Fruit fly (Drosophila melanogaster) whole organism, embryonic: ENCODE data around the gene CG33934.

Experiments used
- CG10274 ChIP-seq: fragments of 200-800 bp; sonication (Bioruptor generic); optimal IDR thresholded peaks from 3 replicates; lab custom pipeline; 2017; ENCODE audit warnings: missing biosample characterization, mild to moderate bottlenecking, missing genetic modification characterization
- CG10543 ChIP-seq: fragments of 200-800 bp; sonication (Bioruptor generic); optimal IDR thresholded peaks from 3 replicates; lab custom pipeline; 2017; ENCODE audit warnings: missing biosample characterization, mild to moderate bottlenecking, missing genetic modification characterization, moderate library complexity
- CG11504 ChIP-seq: fragments of 200-800 bp; sonication (Bioruptor generic); optimal IDR thresholded peaks from 3 replicates; lab custom pipeline; 2019; ENCODE audit warnings: missing biosample characterization, mild to moderate bottlenecking, missing genetic modification characterization, moderate library complexity
- CG12071 ChIP-seq: fragments of 200-800 bp; sonication (Bioruptor generic); optimal IDR thresholded peaks from 3 replicates; lab custom pipeline; 2018; ENCODE audit warnings: missing biosample characterization, mild to moderate bottlenecking, missing genetic modification characterization
- CG12104 ChIP-seq: fragments of 200-800 bp; sonication (Bioruptor generic); optimal IDR thresholded peaks from 3 replicates; lab custom pipeline; 2016; ENCODE audit warnings: missing biosample characterization, missing genetic modification characterization
- CG13424 ChIP-seq: fragments of 200-800 bp; sonication (Bioruptor generic); optimal IDR thresholded peaks from 2 replicates; lab custom pipeline; 2019; ENCODE audit warnings: missing biosample characterization, mild to moderate bottlenecking, missing genetic modification characterization, moderate library complexity
- CG1602 ChIP-seq: fragments of 200-800 bp; sonication (Bioruptor generic); optimal IDR thresholded peaks from 3 replicates; lab custom pipeline; 2016; ENCODE audit warnings: missing biosample characterization, missing genetic modification characterization
- CG17359 ChIP-seq: fragments of 200-800 bp; sonication (Bioruptor generic); optimal IDR thresholded peaks from 3 replicates; lab custom pipeline; 2018; ENCODE audit warnings: missing biosample characterization, mild to moderate bottlenecking, missing genetic modification characterization, moderate library complexity
- CG18476 ChIP-seq: fragments of 200-800 bp; sonication (Bioruptor generic); optimal IDR thresholded peaks from 2 replicates; lab custom pipeline; 2016; ENCODE audit warnings: missing biosample characterization, mild to moderate bottlenecking, missing genetic modification characterization
- CG18764 ChIP-seq: fragments of 200-800 bp; sonication (Bioruptor generic); optimal IDR thresholded peaks from 3 replicates; lab custom pipeline; 2016; ENCODE audit warnings: missing biosample characterization, missing genetic modification characterization
- CG2199 ChIP-seq: fragments of 200-800 bp; sonication (Bioruptor generic); IDR thresholded peaks from 3 replicates; pipeline ENCODE4 v1.3.6; 2022; ENCODE audit warnings: missing biosample characterization, missing genetic modification characterization
- CG30431 ChIP-seq: fragments of 200-800 bp; sonication (Bioruptor generic); optimal IDR thresholded peaks from 2 replicates; lab custom pipeline; 2017; ENCODE audit warnings: missing biosample characterization, missing genetic modification characterization
- CG3065 ChIP-seq: fragments of 200-800 bp; sonication (Bioruptor generic); optimal IDR thresholded peaks from 2 replicates; lab custom pipeline; 2016; ENCODE audit warnings: missing biosample characterization, missing genetic modification characterization
- CG31365 ChIP-seq: fragments of 200-800 bp; sonication (Bioruptor generic); optimal IDR thresholded peaks from 2 replicates; lab custom pipeline; 2018; ENCODE audit warnings: missing biosample characterization, mild to moderate bottlenecking, missing genetic modification characterization
- CG3726 ChIP-seq: fragments of 200-800 bp; sonication (Bioruptor generic); IDR thresholded peaks from 3 replicates; pipeline ENCODE4, ENCODE4 v1.3.6; 2022; ENCODE audit warnings: missing biosample characterization, missing genetic modification characterization
- CG4282 ChIP-seq: fragments of 200-800 bp; sonication (Bioruptor generic); optimal IDR thresholded peaks from 2 replicates; lab custom pipeline; 2016; ENCODE audit warnings: missing biosample characterization, missing genetic modification characterization
- CG7745 ChIP-seq: fragments of 200-800 bp; sonication (Bioruptor generic); optimal IDR thresholded peaks from 2 replicates; lab custom pipeline; 2018; ENCODE audit warnings: missing biosample characterization, mild to moderate bottlenecking, missing genetic modification characterization, moderate library complexity
- CG8944 ChIP-seq: fragments of 200-800 bp; sonication (Bioruptor generic); optimal IDR thresholded peaks from 3 replicates; lab custom pipeline; 2016; ENCODE audit warnings: missing biosample characterization, missing genetic modification characterization
- D19A ChIP-seq: fragments of 200-800 bp; optimal IDR thresholded peaks from 3 replicates; lab custom pipeline; 2019; ENCODE audit warnings: missing biosample characterization, mild to moderate bottlenecking, missing genetic modification characterization, moderate library complexity
- Dfd ChIP-seq, 2 experiments: fragments of >200 bp; optimal IDR thresholded peaks; 2 replicates each; lab custom pipeline; 2017; ENCODE audit warnings: missing biosample characterization in 2 of 2, missing genetic modification characterization in 2 of 2
- Elba2 ChIP-seq: fragments of 200-800 bp; sonication (Bioruptor generic); optimal IDR thresholded peaks from 3 replicates; lab custom pipeline; 2016; ENCODE audit warnings: missing biosample characterization, missing genetic modification characterization
- Fer1 ChIP-seq: fragments of 200-800 bp; sonication (Bioruptor generic); optimal IDR thresholded peaks from 2 replicates; lab custom pipeline; 2017; ENCODE audit warnings: missing biosample characterization, mild to moderate bottlenecking, missing genetic modification characterization
- HHEX ChIP-seq: fragments of 200-800 bp; sonication (Bioruptor generic); optimal IDR thresholded peaks from 3 replicates; lab custom pipeline; 2017; ENCODE audit warnings: missing biosample characterization, mild to moderate bottlenecking, missing genetic modification characterization, missing genetic modification reagents
- Hand ChIP-seq: fragments of 200-800 bp; sonication (Bioruptor generic); optimal IDR thresholded peaks from 2 replicates; lab custom pipeline; 2017; ENCODE audit warnings: mild to moderate bottlenecking, missing biosample characterization, missing genetic modification reagents, missing genetic modification characterization
- Hmx ChIP-seq: fragments of 200-800 bp; sonication (Bioruptor generic); optimal IDR thresholded peaks from 2 replicates; lab custom pipeline; 2016; ENCODE audit warnings: missing biosample characterization, missing genetic modification characterization
- Med ChIP-seq: fragments of 200-800 bp; sonication (Bioruptor generic); peaks from one replicate; lab custom pipeline; 2016; ENCODE audit warnings: missing biosample characterization, missing genetic modification characterization, mild to moderate bottlenecking, inconsistent platforms, moderate library complexity
- Ptx1 ChIP-seq: fragments of 200-800 bp; sonication (Bioruptor generic); IDR thresholded peaks from 2 replicates; pipeline ENCODE4 v1.3.6; 2022; ENCODE audit warnings: missing biosample characterization, missing genetic modification characterization
- Trl ChIP-seq, 3 experiments: fragments of >200 bp in 2 of 3; fragments of 200-800 bp in 1 of 3; sonication (Bioruptor generic) in 1 of 3; optimal IDR thresholded peaks; 2 replicates in 1 of 3; 3 replicates in 2 of 3; lab custom pipeline; 2016 to 2017; ENCODE audit warnings: missing biosample characterization in 1 of 3, missing genetic modification characterization in 1 of 3
- al ChIP-seq: fragments of 200-800 bp; sonication (Bioruptor generic); IDR thresholded peaks from 2 replicates; pipeline ENCODE4 v1.3.6; 2022; ENCODE audit warnings: missing biosample characterization, missing genetic modification characterization
- aop ChIP-seq: fragments of 200-800 bp; sonication (Bioruptor generic); IDR thresholded peaks from 2 replicates; pipeline ENCODE4 v1.3.6; 2022; ENCODE audit warnings: missing biosample characterization, missing genetic modification characterization
- ato ChIP-seq: fragments of 200-800 bp; sonication (Bioruptor generic); IDR thresholded peaks from 2 replicates; pipeline ENCODE4 v1.3.6; 2022; ENCODE audit warnings: missing biosample characterization, missing genetic modification characterization; ENCODE audit not compliant: partially characterized antibody
- bcd ChIP-seq: fragments of 200-800 bp; sonication (Bioruptor generic); optimal IDR thresholded peaks from 2 replicates; lab custom pipeline; 2017; ENCODE audit warnings: missing biosample characterization, mild to moderate bottlenecking, missing genetic modification characterization
- bsh ChIP-seq, 2 experiments: fragments of 200-800 bp; sonication (Bioruptor generic); optimal IDR thresholded peaks; 2 replicates each; lab custom pipeline; 2017 to 2018; ENCODE audit warnings: mild to moderate bottlenecking in 2 of 2, missing biosample characterization in 2 of 2, missing genetic modification characterization in 2 of 2, moderate library complexity in 1 of 2
- dmrt99B ChIP-seq: fragments of 200-800 bp; sonication (Bioruptor generic); optimal IDR thresholded peaks from 2 replicates; lab custom pipeline; 2018; ENCODE audit warnings: missing biosample characterization, mild to moderate bottlenecking, missing genetic modification characterization, moderate library complexity
- h ChIP-seq: fragments of >200 bp; optimal IDR thresholded peaks from 2 replicates; lab custom pipeline; 2017
- jumu ChIP-seq: fragments of 200-800 bp; sonication (Bioruptor generic); optimal IDR thresholded peaks from 3 replicates; lab custom pipeline; 2016; ENCODE audit warnings: missing biosample characterization, missing genetic modification characterization
- ken ChIP-seq: fragments of 200-800 bp; sonication (Bioruptor generic); IDR thresholded peaks from 3 replicates; pipeline ENCODE4 v1.3.6; 2022; ENCODE audit warnings: missing biosample characterization, missing genetic modification characterization
- pan ChIP-seq, 4 experiments: fragments of >200 bp in 3 of 4; fragments of 200-800 bp in 1 of 4; sonication (Bioruptor generic) in 1 of 4; optimal IDR thresholded peaks in 3 of 4; IDR thresholded peaks in 1 of 4; 2 replicates each; pipeline versions ENCODE4 v1.3.6 to Lab custom; 2017 to 2022; ENCODE audit warnings: missing biosample characterization in 2 of 4, missing genetic modification characterization in 2 of 4, mixed read lengths in 1 of 4
- pita ChIP-seq: fragments of 200-800 bp; sonication (Bioruptor generic); optimal IDR thresholded peaks from 2 replicates; lab custom pipeline; 2017; ENCODE audit warnings: missing biosample characterization, mild to moderate bottlenecking, missing genetic modification characterization
- pum ChIP-seq: fragments of 200-800 bp; sonication (Bioruptor generic); optimal IDR thresholded peaks from 2 replicates; lab custom pipeline; 2016; ENCODE audit warnings: missing biosample characterization, missing genetic modification characterization
- schlank ChIP-seq: fragments of 200-800 bp; sonication (Bioruptor generic); optimal IDR thresholded peaks from 2 replicates; lab custom pipeline; 2018; ENCODE audit warnings: missing biosample characterization, mild to moderate bottlenecking, missing genetic modification characterization
- sqz ChIP-seq: fragments of 200-800 bp; sonication (Bioruptor generic); optimal IDR thresholded peaks from 3 replicates; lab custom pipeline; 2018; ENCODE audit warnings: missing biosample characterization, mild to moderate bottlenecking, missing genetic modification characterization
- twi ChIP-seq: fragments of 200-800 bp; optimal IDR thresholded peaks from 2 replicates; lab custom pipeline; 2019; ENCODE audit warnings: missing biosample characterization, mild to moderate bottlenecking, missing genetic modification characterization, moderate library complexity
- vnd ChIP-seq: fragments of 200-800 bp; sonication (Bioruptor generic); IDR thresholded peaks from 3 replicates; pipeline ENCODE4 v1.3.6; 2022; ENCODE audit warnings: missing biosample characterization, missing genetic modification characterization; ENCODE audit not compliant: partially characterized antibody

Gene CG33934

dm6 chr3R:20006617-20007016, 35.9 kb upstream of the CG33934 start (continued):
- TF ChIP-seq vnd = peak; percentile 41; the same call in 1 of the 3 replicates

dm6 chr3R:20007399-20008285, 34.9 kb upstream of the CG33934 start:
- peak; percentile 52 for TF ChIP-seq CG10274 (GFP tag; lab: Kevin White, UChicago)
- TF ChIP-seq al = no peak
- TF ChIP-seq bsh (GFP tag; optimal IDR thresholded peaks at IDR 0.05; lab: Kevin White, UChicago) = peak in 1 of 2 experiments; percentile 17
- peak; percentile 45 for TF ChIP-seq Elba2 (GFP tag; lab: Kevin White, UChicago)
- TF ChIP-seq CG12104 (GFP tag; lab: Kevin White, UChicago) = no peak
- no peak for TF ChIP-seq CG18476 (GFP tag; lab: Kevin White, UChicago)
- no peak for TF ChIP-seq CG10543 (GFP tag; lab: Kevin White, UChicago)
- peak; percentile 70 to 85 for TF ChIP-seq Trl (optimal IDR thresholded peaks at IDR 0.05; lab: Kevin White, UChicago)
- no peak for TF ChIP-seq Trl (GFP tag; optimal IDR thresholded peaks at IDR 0.05; lab: Kevin White, UChicago)
- peak; percentile 97 for TF ChIP-seq CG11504 (tag; lab: Kevin White, UChicago)
- TF ChIP-seq CG3065 (GFP tag; lab: Kevin White, UChicago) = no peak
- TF ChIP-seq ken (GFP tag; lab: Robert Waterston, UW) = no peak
- TF ChIP-seq ato (GFP tag; lab: Robert Waterston, UW) = no peak
- TF ChIP-seq jumu (GFP tag; lab: Kevin White, UChicago) = no peak
- no peak for TF ChIP-seq CG4282 (GFP tag; lab: Kevin White, UChicago)
- TF ChIP-seq twi (tag; lab: Kevin White, UChicago) = peak; percentile 61
- no peak for TF ChIP-seq CG18764
- no peak for TF ChIP-seq schlank (tag; lab: Kevin White, UChicago)
- peak; percentile 17 for TF ChIP-seq Med
- TF ChIP-seq D19A (tag; lab: Kevin White, UChicago) = peak; percentile 55
- no peak for TF ChIP-seq pita
- no peak for TF ChIP-seq CG2199 (GFP tag; lab: Robert Waterston, UW)
- no peak for TF ChIP-seq CG13424
- no peak for TF ChIP-seq CG1602

- TF ChIP-seq Fer1 (GFP tag; lab: Kevin White, UChicago) (no peak), CG30431 (GFP tag; lab: Kevin White, UChicago) (no peak), CG12071 (no peak), CG31365 (tag; lab: Kevin White, UChicago) (peak; percentile 15), sqz (GFP tag; lab: Kevin White, UChicago) (no peak), CG8944 (peak; percentile 16), Hmx (GFP tag; lab: Kevin White, UChicago) (no peak), HHEX (GFP tag; lab: Kevin White, UChicago) (peak; percentile 34), D19A (tag; lab: Kevin White, UChicago) (no peak), dmrt99B (no peak), pum (no peak), aop (no peak), CG3726 (GFP tag; lab: Robert Waterston, UW) (no peak), Elba2 (GFP tag; lab: Kevin White, UChicago) (peak; percentile 98), Dfd (GFP tag; optimal IDR thresholded peaks at IDR 0.05; lab: Kevin White, UChicago) (no peak), CG7745 (tag; lab: Kevin White, UChicago) (no peak), CG17359 (tag; lab: Kevin White, UChicago) (peak; percentile 66), CG10274 (GFP tag; lab: Kevin White, UChicago) (no peak), pan (optimal IDR thresholded peaks at IDR 0.05; lab: Kevin White, UChicago) (no peak), pan (GFP tag; optimal IDR thresholded peaks at IDR 0.05 in 1 of 2, IDR thresholded peaks at IDR 0.05 in 1 of 2) (no peak), Hand (no peak), bcd (GFP tag; lab: Kevin White, UChicago) (peak; percentile 50), Ptx1 (GFP tag; lab: Robert Waterston, UW) (0 out of 2 replicates have a peak, but pooled peaks have one; percentile 15), CG3065 (GFP tag; lab: Kevin White, UChicago) (no peak), h (lab: Kevin White, UChicago) (no peak)
These were observed 34.0 kb upstream of the CG33934 start, which contains the start of the genes Hs6st and MED25 for dm6 chr3R:20008372-20009051. Hs6st (minus strand) TSS chr3R:20008512. MED25 (plus strand) TSS chr3R:20008947.
